Fruit fly (Drosophila melanogaster) whole organism, prepupa: ENCODE measurements around the gene Stt3A.

ENCODE experiments used
- CG10631 ChIP-seq: fragments of 200-800 bp; sonication (Bioruptor generic); optimal IDR thresholded peaks from 2 replicates; lab custom pipeline; 2016; ENCODE audit warnings: missing biosample characterization, missing genetic modification characterization
- CG11762 ChIP-seq: fragments of 200-800 bp; sonication (Bioruptor generic); optimal IDR thresholded peaks from 3 replicates; lab custom pipeline; 2016; ENCODE audit warnings: missing biosample characterization, missing genetic modification characterization; ENCODE audit not compliant: insufficient read depth
- CG11902 ChIP-seq: fragments of 200-800 bp; sonication (Bioruptor generic); optimal IDR thresholded peaks from 3 replicates; lab custom pipeline; 2016; ENCODE audit warnings: missing biosample characterization, missing genetic modification characterization
- CG16779 ChIP-seq: fragments of 200-800 bp; sonication (Bioruptor generic); optimal IDR thresholded peaks from 3 replicates; lab custom pipeline; 2017; ENCODE audit warnings: missing biosample characterization, mild to moderate bottlenecking, missing genetic modification characterization
- CG31627 ChIP-seq: fragments of 200-800 bp; sonication (Bioruptor generic); optimal IDR thresholded peaks from 3 replicates; lab custom pipeline; 2016; ENCODE audit warnings: missing biosample characterization, missing genetic modification characterization
- CG32006 ChIP-seq: fragments of 200-800 bp; sonication (Bioruptor generic); optimal IDR thresholded peaks from 3 replicates; lab custom pipeline; 2017; ENCODE audit warnings: missing biosample characterization, mild to moderate bottlenecking, missing genetic modification characterization
- CG34406 ChIP-seq: fragments of 200-800 bp; sonication (Bioruptor generic); optimal IDR thresholded peaks from 3 replicates; lab custom pipeline; 2016; ENCODE audit warnings: missing biosample characterization, missing genetic modification characterization
- CG3919 ChIP-seq: fragments of 200-800 bp; sonication (Bioruptor generic); optimal IDR thresholded peaks from 3 replicates; lab custom pipeline; 2016; ENCODE audit warnings: missing biosample characterization, missing genetic modification characterization
- CG4318 ChIP-seq: fragments of 200-800 bp; sonication (Bioruptor generic); optimal IDR thresholded peaks from 3 replicates; lab custom pipeline; 2017; ENCODE audit warnings: missing biosample characterization, mild to moderate bottlenecking, missing genetic modification characterization
- CG6163 ChIP-seq: fragments of 200-800 bp; sonication (Bioruptor generic); IDR thresholded peaks from 3 replicates; pipeline ENCODE4 v1.3.6; 2022; ENCODE audit warnings: missing biosample characterization, missing genetic modification characterization
- CG6276 ChIP-seq: fragments of 200-800 bp; sonication (Bioruptor generic); optimal IDR thresholded peaks from 2 replicates; lab custom pipeline; 2017; ENCODE audit warnings: missing biosample characterization, mild to moderate bottlenecking, missing genetic modification characterization
- CG6792 ChIP-seq: fragments of 200-800 bp; sonication (Bioruptor generic); optimal IDR thresholded peaks from 3 replicates; lab custom pipeline; 2016; ENCODE audit warnings: missing biosample characterization, missing genetic modification characterization
- CG7368 ChIP-seq: fragments of 200-800 bp; sonication (Bioruptor generic); optimal IDR thresholded peaks from 3 replicates; lab custom pipeline; 2016; ENCODE audit warnings: missing biosample characterization, missing genetic modification characterization
- CG8119 ChIP-seq: fragments of 200-800 bp; sonication (Bioruptor generic); IDR thresholded peaks from 3 replicates; pipeline ENCODE4 v1.3.6; 2022; ENCODE audit warnings: missing biosample characterization, missing genetic modification characterization
- CG8632 ChIP-seq: fragments of 200-800 bp; sonication (Bioruptor generic); optimal IDR thresholded peaks from 3 replicates; lab custom pipeline; 2016; ENCODE audit warnings: missing biosample characterization, missing genetic modification characterization
- Eip75B ChIP-seq: fragments of 200-800 bp; sonication (Bioruptor generic); optimal IDR thresholded peaks from 3 replicates; lab custom pipeline; 2016; ENCODE audit warnings: missing biosample characterization, missing genetic modification characterization
- Eip93F ChIP-seq: fragments of 200-800 bp; sonication (Bioruptor generic); optimal IDR thresholded peaks from 2 replicates; lab custom pipeline; 2016; ENCODE audit warnings: missing biosample characterization, mild to moderate bottlenecking, missing genetic modification characterization
- Ets21C ChIP-seq: fragments of 200-800 bp; sonication (Bioruptor generic); optimal IDR thresholded peaks from 3 replicates; lab custom pipeline; 2016; ENCODE audit warnings: missing biosample characterization, missing genetic modification characterization
- Ets96B ChIP-seq: fragments of 200-800 bp; optimal IDR thresholded peaks from 2 replicates; lab custom pipeline; 2019; ENCODE audit warnings: missing biosample characterization, mild to moderate bottlenecking, missing genetic modification characterization, moderate library complexity
- Gug ChIP-seq: fragments of 200-800 bp; sonication (Bioruptor generic); IDR thresholded peaks from 2 replicates; pipeline ENCODE4 v1.3.6; 2022; ENCODE audit warnings: missing biosample characterization, missing genetic modification characterization
- Hr38 ChIP-seq: sonication (Bioruptor generic); optimal IDR thresholded peaks from 2 replicates; lab custom pipeline; 2016; ENCODE audit warnings: missing biosample characterization, missing genetic modification characterization
- Hr4 ChIP-seq: fragments of 200-800 bp; sonication (Bioruptor generic); optimal IDR thresholded peaks from 3 replicates; lab custom pipeline; 2016; ENCODE audit warnings: missing biosample characterization, missing genetic modification characterization
- Lpt ChIP-seq: fragments of 200-800 bp; sonication (Bioruptor generic); optimal IDR thresholded peaks from 3 replicates; lab custom pipeline; 2016; ENCODE audit warnings: missing biosample characterization, missing genetic modification characterization
- Met ChIP-seq: fragments of 200-800 bp; sonication (Bioruptor generic); optimal IDR thresholded peaks from 3 replicates; lab custom pipeline; 2016; ENCODE audit warnings: missing biosample characterization, missing genetic modification characterization
- OdsH ChIP-seq: fragments of 200-800 bp; sonication (Bioruptor generic); optimal IDR thresholded peaks from 3 replicates; lab custom pipeline; 2016; ENCODE audit warnings: missing biosample characterization, missing genetic modification characterization
- Smox ChIP-seq: fragments of 200-800 bp; sonication (Bioruptor generic); optimal IDR thresholded peaks from 3 replicates; lab custom pipeline; 2016; ENCODE audit warnings: missing biosample characterization, missing genetic modification characterization
- Sox102F ChIP-seq: fragments of 200-800 bp; sonication (Bioruptor generic); optimal IDR thresholded peaks from 2 replicates; lab custom pipeline; 2016; ENCODE audit warnings: missing biosample characterization, mild to moderate bottlenecking, missing genetic modification characterization
- Sox14 ChIP-seq: fragments of 200-800 bp; sonication (Bioruptor generic); optimal IDR thresholded peaks from 3 replicates; lab custom pipeline; 2016; ENCODE audit warnings: missing biosample characterization, missing genetic modification characterization
- achi ChIP-seq: fragments of 200-800 bp; sonication (Bioruptor generic); optimal IDR thresholded peaks from 3 replicates; lab custom pipeline; 2016; ENCODE audit warnings: missing biosample characterization, missing genetic modification characterization
- acj6 ChIP-seq: fragments of 200-800 bp; sonication (Bioruptor generic); optimal IDR thresholded peaks from 3 replicates; lab custom pipeline; 2016; ENCODE audit warnings: missing biosample characterization, missing genetic modification characterization
- cyc ChIP-seq: fragments of 200-800 bp; sonication (Bioruptor generic); optimal IDR thresholded peaks from 3 replicates; lab custom pipeline; 2016; ENCODE audit warnings: missing biosample characterization, missing genetic modification characterization
- dac ChIP-seq: fragments of 200-800 bp; sonication (Bioruptor generic); optimal IDR thresholded peaks from 2 replicates; lab custom pipeline; 2017; ENCODE audit warnings: missing biosample characterization, mild to moderate bottlenecking, missing genetic modification characterization
- dsx ChIP-seq: fragments of 200-800 bp; optimal IDR thresholded peaks from 3 replicates; lab custom pipeline; 2019; ENCODE audit warnings: missing biosample characterization, mild to moderate bottlenecking, missing genetic modification characterization, moderate library complexity; ENCODE audit not compliant: poor library complexity, severe bottlenecking
- eg ChIP-seq: fragments of 200-800 bp; sonication (Bioruptor generic); IDR thresholded peaks from 3 replicates; pipeline ENCODE4 v1.3.6; 2022; ENCODE audit warnings: missing biosample characterization, missing genetic modification characterization
- esn ChIP-seq: fragments of 200-800 bp; sonication (Bioruptor generic); optimal IDR thresholded peaks from 2 replicates; lab custom pipeline; 2016; ENCODE audit warnings: missing biosample characterization, mild to moderate bottlenecking, missing genetic modification characterization, moderate library complexity
- fd59A ChIP-seq: fragments of 200-800 bp; sonication (Bioruptor generic); optimal IDR thresholded peaks from 2 replicates; lab custom pipeline; 2017; ENCODE audit warnings: missing biosample characterization, mild to moderate bottlenecking, missing genetic modification characterization, missing genetic modification reagents
- fkh ChIP-seq: fragments of 200-800 bp; sonication (Bioruptor generic); optimal IDR thresholded peaks from 3 replicates; lab custom pipeline; 2017; ENCODE audit warnings: missing biosample characterization, mild to moderate bottlenecking, missing genetic modification characterization, moderate library complexity
- salr ChIP-seq, 2 experiments: fragments of 200-800 bp; sonication (Bioruptor generic); optimal IDR thresholded peaks; 3 replicates each; lab custom pipeline; 2016 to 2018; ENCODE audit warnings: missing biosample characterization in 2 of 2, missing genetic modification characterization in 2 of 2, mild to moderate bottlenecking in 1 of 2
- spab ChIP-seq: fragments of 200-800 bp; sonication (Bioruptor generic); optimal IDR thresholded peaks from 2 replicates; lab custom pipeline; 2017; ENCODE audit warnings: missing biosample characterization, mild to moderate bottlenecking, missing genetic modification characterization, missing genetic modification reagents
- ss ChIP-seq, 2 experiments: fragments of 200-800 bp; sonication (Bioruptor generic); optimal IDR thresholded peaks; 2 replicates in 1 of 2; 3 replicates in 1 of 2; lab custom pipeline; 2017 to 2018; ENCODE audit warnings: mild to moderate bottlenecking in 2 of 2, missing biosample characterization in 2 of 2, missing genetic modification characterization in 2 of 2, moderate library complexity in 1 of 2
- svp ChIP-seq: fragments of 200-800 bp; sonication (Bioruptor generic); peaks from one replicate; lab custom pipeline; 2016; ENCODE audit warnings: missing biosample characterization, missing genetic modification characterization
- topi ChIP-seq: fragments of 200-800 bp; sonication (Bioruptor generic); optimal IDR thresholded peaks from 3 replicates; lab custom pipeline; 2016; ENCODE audit warnings: missing biosample characterization, missing genetic modification characterization

The Stt3A gene

DNA sequence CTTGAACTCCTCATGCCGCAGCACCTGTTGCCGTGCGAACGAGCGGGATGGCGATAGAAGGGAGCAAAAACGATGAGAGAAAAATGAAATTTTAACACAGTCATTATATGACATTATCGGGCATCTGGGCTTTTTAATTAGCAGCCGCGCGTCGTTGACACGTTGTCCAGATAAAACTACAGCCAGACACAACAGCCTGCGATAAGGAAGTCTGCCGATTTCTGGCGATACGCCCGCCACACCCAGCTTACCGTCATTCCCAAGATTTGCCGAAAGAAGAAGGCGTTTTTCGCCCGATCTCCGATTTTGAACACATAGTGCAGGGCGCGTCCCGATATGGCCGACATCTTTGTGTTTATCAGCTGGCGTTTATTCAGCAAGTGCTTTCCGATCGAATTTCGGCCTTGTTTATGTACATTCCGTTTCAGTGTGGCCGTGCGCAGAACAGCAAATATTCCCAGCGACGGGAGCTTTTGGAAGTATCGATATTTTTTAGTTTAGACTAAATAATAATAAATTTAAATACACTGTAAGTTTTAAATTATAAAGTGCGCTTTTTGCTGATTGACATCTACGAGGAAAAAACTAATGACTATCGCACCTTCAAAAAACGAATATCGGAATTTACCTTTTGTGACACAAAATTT, 25.7 kb downstream of the Stt3A start, which contains the start of gene CG1532 (continued):
- TF ChIP-seq salr (GFP tag; optimal IDR thresholded peaks at IDR 0.05; lab: Kevin White, UChicago) (no peak), CG7368 (peak; percentile 13), CG4318 (GFP tag; lab: Kevin White, UChicago) (no peak), Hr4 (GFP tag; lab: Kevin White, UChicago) (no peak), cyc (GFP tag; lab: Kevin White, UChicago) (no peak), CG6163 (no peak), Ets21C (GFP tag; lab: Kevin White, UChicago) (no peak), Ets96B (tag; lab: Kevin White, UChicago) (no peak), Eip93F (GFP tag; lab: Kevin White, UChicago) (no peak), fkh (GFP tag; lab: Kevin White, UChicago) (no peak), CG31627 (GFP tag; lab: Kevin White, UChicago) (no peak), Gug (GFP tag; lab: Robert Waterston, UW) (no peak), Smox (GFP tag; lab: Kevin White, UChicago) (no peak), ss (GFP tag; optimal IDR thresholded peaks at IDR 0.05; lab: Kevin White, UChicago) (peak in 1 of 2 experiments; percentile 1), Met (GFP tag; lab: Kevin White, UChicago) (peak; percentile 25), topi (GFP tag; lab: Kevin White, UChicago) (no peak), dac (GFP tag; lab: Kevin White, UChicago) (no peak), eg (GFP tag; lab: Robert Waterston, UW) (peak; percentile 25; the same call in 1 of the 3 replicates), spab (GFP tag; lab: Kevin White, UChicago) (no peak)

DNA sequence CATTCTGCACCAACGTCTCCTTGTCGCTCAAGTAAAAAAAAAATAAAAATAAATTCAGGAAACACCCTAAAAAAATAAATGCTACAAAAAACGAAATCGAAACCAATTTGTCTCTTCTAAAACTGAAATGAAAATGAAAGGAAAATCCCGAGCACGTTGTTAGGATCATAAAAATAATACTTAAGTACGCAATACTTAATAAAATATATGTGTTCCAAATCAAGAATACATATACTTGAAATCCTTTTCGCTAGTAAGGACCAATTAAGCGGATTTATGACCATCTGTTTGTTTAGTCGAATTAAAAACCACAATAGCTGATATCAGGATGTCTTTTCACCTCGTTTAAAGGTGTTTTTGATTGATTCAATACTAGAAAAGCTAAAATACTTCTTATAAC, 27.9 kb downstream of the Stt3A start, which contains the start of gene r-cup:
TSS of gene r-cup (minus strand) at position 101 of the 400 bp plus-strand sequence.
- TF ChIP-seq Sox102F (GFP tag; lab: Kevin White, UChicago) (no peak), CG16779 (tag; lab: Kevin White, UChicago) (no peak), dac (GFP tag; lab: Kevin White, UChicago) (no peak), CG11902 (GFP tag; lab: Kevin White, UChicago) (no peak), Eip93F (GFP tag; lab: Kevin White, UChicago) (no peak), Lpt (GFP tag; lab: Kevin White, UChicago) (no peak), topi (GFP tag; lab: Kevin White, UChicago) (no peak), fkh (GFP tag; lab: Kevin White, UChicago) (no peak)

dm6 chrX:21017568-21017967, 36.2 kb downstream of the Stt3A start:
- TF ChIP-seq CG8632 (GFP tag; lab: Kevin White, UChicago) (no peak), Sox14 (GFP tag; lab: Kevin White, UChicago) (no peak), CG10631 (GFP tag; lab: Kevin White, UChicago) (no peak), Met (GFP tag; lab: Kevin White, UChicago) (no peak), Sox102F (GFP tag; lab: Kevin White, UChicago) (no peak), Gug (GFP tag; lab: Robert Waterston, UW) (no peak), CG6276 (GFP tag; lab: Kevin White, UChicago) (no peak), OdsH (GFP tag; lab: Kevin White, UChicago) (no peak), Eip75B (GFP tag; lab: Kevin White, UChicago) (no peak), fd59A (GFP tag; lab: Kevin White, UChicago) (no peak), esn (no peak), CG31627 (GFP tag; lab: Kevin White, UChicago) (no peak), Ets21C (GFP tag; lab: Kevin White, UChicago) (no peak), CG6163 (no peak)

dm6 chrX:21010541-21010940, 43.2 kb downstream of the Stt3A start:
- TF ChIP-seq Hr38 (GFP tag; lab: Kevin White, UChicago) (no peak), CG6276 (GFP tag; lab: Kevin White, UChicago) (peak; percentile 34), CG6792 (GFP tag; lab: Kevin White, UChicago) (no peak), CG8119 (GFP tag; lab: Robert Waterston, UW) (peak; percentile 38; the same call in 1 of the 3 replicates), CG3919 (GFP tag; lab: Kevin White, UChicago) (peak; percentile 45), svp (peak; percentile 29), CG32006 (peak; percentile 57), CG34406 (GFP tag; lab: Kevin White, UChicago) (peak; percentile 8), achi (GFP tag; lab: Kevin White, UChicago) (peak; percentile 10), acj6 (GFP tag; lab: Kevin White, UChicago) (peak; percentile 9), Ets96B (tag; lab: Kevin White, UChicago) (peak; percentile 30), CG10631 (GFP tag; lab: Kevin White, UChicago) (peak; percentile 40), cyc (GFP tag; lab: Kevin White, UChicago) (peak; percentile 13), Ets21C (GFP tag; lab: Kevin White, UChicago) (no peak), CG6163 (0 out of 3 replicates have a peak, but pooled peaks have one; percentile 27), CG11762 (GFP tag; lab: Kevin White, UChicago) (no peak), fkh (GFP tag; lab: Kevin White, UChicago) (no peak), dac (GFP tag; lab: Kevin White, UChicago) (no peak), ss (GFP tag; optimal IDR thresholded peaks at IDR 0.05; lab: Kevin White, UChicago) (peak in 1 of 2 experiments; percentile 31), dsx (GFP tag; lab: Kevin White, UChicago) (no peak)
